Fruit fly (Drosophila melanogaster): ENCODE measurements around the gene CG3597.
A peak's percentile ranks its signal among the peaks of the same experiment; 100 is the strongest.

Gene CG3597

dm6 chr2L:2373818-2374746 is 2.8 kb upstream of the CG3597 start, which contains the start of the genes CG3609 and CG15390 (continued):
- peak; percentile 76 for TF ChIP-seq CG31388 (GFP tag; optimal IDR thresholded peaks at IDR 0.05)
- TF ChIP-seq CG7839 (tag; optimal IDR thresholded peaks at IDR 0.05), result peak; percentile 64
- TF ChIP-seq vvl (GFP tag; IDR thresholded peaks at IDR 0.05), result peak; percentile 94
- peak; percentile 82; the same call in 2 of the 3 replicates for TF ChIP-seq Mrtf (GFP tag; IDR thresholded peaks at IDR 0.05)
- no peak for TF ChIP-seq danr (GFP tag; IDR thresholded peaks at IDR 0.05)
- TF ChIP-seq wek (GFP tag; optimal IDR thresholded peaks at IDR 0.05), result peak; percentile 69
- TF ChIP-seq sr (GFP tag; IDR thresholded peaks at IDR 0.05), result peak; percentile 15; the same call in 1 of the 3 replicates
- TF ChIP-seq Gsc (GFP tag; IDR thresholded peaks at IDR 0.05), result no peak
- no peak for TF ChIP-seq CG5180 (GFP tag; optimal IDR thresholded peaks at IDR 0.05)
- peak in 1 of 3 experiments; percentile 46 for TF ChIP-seq lola (GFP tag; optimal IDR thresholded peaks at IDR 0.05)
- no peak for TF ChIP-seq CG9797 (GFP tag; optimal IDR thresholded peaks at IDR 0.05)
- 0 out of 4 replicates have a peak, but pooled peaks have one; percentile 54 for TF ChIP-seq chinmo (GFP tag; IDR thresholded peaks at IDR 0.05; ENCODE audit: partially characterized antibody)
- TF ChIP-seq schlank (tag; optimal IDR thresholded peaks at IDR 0.05), result peak; percentile 92
- TF ChIP-seq slou (GFP tag; optimal IDR thresholded peaks at IDR 0.05), result peak; percentile 51
- TF ChIP-seq az2 (GFP tag; optimal IDR thresholded peaks at IDR 0.05), result peak; percentile 99
- TF ChIP-seq en (GFP tag; optimal IDR thresholded peaks at IDR 0.05), result peak; percentile 79
- peak; percentile 80 for TF ChIP-seq Atf-2 (GFP tag; optimal IDR thresholded peaks at IDR 0.05)
- TF ChIP-seq CG11696 (GFP tag; IDR thresholded peaks at IDR 0.05), result peak; percentile 42; the same call in 1 of the 2 replicates
- TF ChIP-seq da (GFP tag; optimal IDR thresholded peaks at IDR 0.05), result peak; percentile 44
- TF ChIP-seq insv (GFP tag; optimal IDR thresholded peaks at IDR 0.05), result peak in 1 of 2 experiments; percentile 41
- TF ChIP-seq CG31441 (GFP tag; IDR thresholded peaks at IDR 0.05), result peak; percentile 69
- TF ChIP-seq gsb (GFP tag; IDR thresholded peaks at IDR 0.05), result peak; percentile 51; the same call in 1 of the 2 replicates
- TF ChIP-seq CG11085 (GFP tag; IDR thresholded peaks at IDR 0.05), result peak; percentile 59; the same call in 1 of the 2 replicates
- peak; percentile 33; the same call in 1 of the 3 replicates for TF ChIP-seq CG7357 (GFP tag; IDR thresholded peaks at IDR 0.05)
- TF ChIP-seq CG10366 (GFP tag; IDR thresholded peaks at IDR 0.05), result peak; percentile 77
- peak; percentile 71 for TF ChIP-seq Ptx1 (GFP tag; IDR thresholded peaks at IDR 0.05)
- TF ChIP-seq CG17829 (tag; optimal IDR thresholded peaks at IDR 0.05), result peak; percentile 49
- TF ChIP-seq CG11398 (GFP tag; optimal IDR thresholded peaks at IDR 0.05), result peak; percentile 79
- TF ChIP-seq YL-1 (GFP tag; optimal IDR thresholded peaks at IDR 0.05), result peak; percentile 62
- peak; percentile 64 for TF ChIP-seq CG10431 (GFP tag; optimal IDR thresholded peaks at IDR 0.05)
- peak; percentile 45 for TF ChIP-seq Abd-B (GFP tag; optimal IDR thresholded peaks at IDR 0.05)
- TF ChIP-seq p53 (GFP tag; optimal IDR thresholded peaks at IDR 0.05), result peak; percentile 58
- peak; percentile 33 for TF ChIP-seq CG6813 (GFP tag; optimal IDR thresholded peaks at IDR 0.05)
- peak; percentile 50; the same call in 1 of the 3 replicates for TF ChIP-seq CG2889 (GFP tag; IDR thresholded peaks at IDR 0.05)
- peak; percentile 44 for TF ChIP-seq Hr3 (GFP tag; optimal IDR thresholded peaks at IDR 0.05)
- peak; percentile 77 for TF ChIP-seq CG17612 (GFP tag; IDR thresholded peaks at IDR 0.05)
- TF ChIP-seq ftz-f1 (GFP tag; optimal IDR thresholded peaks at IDR 0.05), result peak; percentile 48
- TF ChIP-seq CG4404 (GFP tag; IDR thresholded peaks at IDR 0.05), result peak; percentile 51
- TF ChIP-seq Max (GFP tag; optimal IDR thresholded peaks at IDR 0.05), result peak; percentile 72
- peak; percentile 71 for TF ChIP-seq bcd (GFP tag; optimal IDR thresholded peaks at IDR 0.05)
- peak; percentile 57 for TF ChIP-seq CG1602 (GFP tag; optimal IDR thresholded peaks at IDR 0.05)
- peak; percentile 72 for TF ChIP-seq Fer1 (GFP tag; optimal IDR thresholded peaks at IDR 0.05)
- TF ChIP-seq cg (GFP tag; optimal IDR thresholded peaks at IDR 0.05), result peak; percentile 52
- TF ChIP-seq sima (GFP tag; optimal IDR thresholded peaks at IDR 0.05), result peak; percentile 3
- no peak for TF ChIP-seq CG6654 (GFP tag; optimal IDR thresholded peaks at IDR 0.05)
- TF ChIP-seq Scr (GFP tag; IDR thresholded peaks at IDR 0.05; ENCODE audit: partially characterized antibody), result peak; percentile 16; the same call in 1 of the 2 replicates
- peak; percentile 55; the same call in 1 of the 2 replicates for TF ChIP-seq unc-4 (GFP tag; IDR thresholded peaks at IDR 0.05; ENCODE audit: partially characterized antibody)
- TF ChIP-seq jigr1 (GFP tag; IDR thresholded peaks at IDR 0.05), result no peak
